Worm (Caenorhabditis elegans): ENCODE measurements around the gene B0310.1.

DNA sequence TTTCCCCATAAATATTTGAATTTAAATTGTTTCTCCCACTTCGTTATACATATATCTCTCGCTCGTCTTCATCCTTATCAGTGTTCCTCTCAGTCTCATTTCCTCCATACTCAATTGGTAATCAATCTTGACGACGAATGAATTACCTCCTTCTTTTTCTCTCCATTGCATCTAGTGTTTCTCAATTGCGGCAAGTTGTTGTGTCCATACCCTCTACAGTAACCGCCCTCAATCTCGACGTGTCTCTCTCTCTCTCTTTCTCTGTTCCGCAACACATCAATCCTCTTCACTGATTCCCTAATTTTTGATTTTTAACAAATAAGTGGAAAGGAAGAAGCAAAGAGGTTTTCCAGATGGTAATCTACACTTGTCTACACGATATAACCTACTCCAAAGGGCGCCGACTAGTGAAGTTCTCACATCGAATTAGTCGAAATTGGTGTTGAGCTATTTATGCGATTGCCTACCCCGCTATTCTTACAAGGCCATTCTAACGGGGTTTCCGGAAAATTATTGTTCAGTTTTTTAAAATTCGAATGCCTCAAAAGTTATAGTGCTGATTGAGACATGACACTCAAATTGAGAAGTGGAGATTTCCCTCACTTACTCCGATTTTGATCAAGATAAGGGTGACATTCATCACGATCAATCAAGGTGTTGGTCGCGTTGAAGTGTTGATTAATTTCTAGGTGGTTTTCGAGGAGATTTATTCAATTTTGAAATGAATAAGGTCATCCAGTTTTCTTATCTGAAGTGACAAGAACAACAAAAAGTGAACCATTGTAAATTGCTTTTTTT lies 11.2 kb downstream of the B0310.1 start:
- TF ChIP-seq xbp-1 (tag; optimal IDR thresholded peaks at IDR 0.05) (no peak), unc-62 (GFP tag; optimal IDR thresholded peaks at IDR 0.05) (no peak), egl-27 (tag; optimal IDR thresholded peaks at IDR 0.05) (no peak)

Measured in whole organism, L1 larva.